Fruit fly (Drosophila melanogaster): ENCODE data around the gene tw.

tw gene

DNA sequence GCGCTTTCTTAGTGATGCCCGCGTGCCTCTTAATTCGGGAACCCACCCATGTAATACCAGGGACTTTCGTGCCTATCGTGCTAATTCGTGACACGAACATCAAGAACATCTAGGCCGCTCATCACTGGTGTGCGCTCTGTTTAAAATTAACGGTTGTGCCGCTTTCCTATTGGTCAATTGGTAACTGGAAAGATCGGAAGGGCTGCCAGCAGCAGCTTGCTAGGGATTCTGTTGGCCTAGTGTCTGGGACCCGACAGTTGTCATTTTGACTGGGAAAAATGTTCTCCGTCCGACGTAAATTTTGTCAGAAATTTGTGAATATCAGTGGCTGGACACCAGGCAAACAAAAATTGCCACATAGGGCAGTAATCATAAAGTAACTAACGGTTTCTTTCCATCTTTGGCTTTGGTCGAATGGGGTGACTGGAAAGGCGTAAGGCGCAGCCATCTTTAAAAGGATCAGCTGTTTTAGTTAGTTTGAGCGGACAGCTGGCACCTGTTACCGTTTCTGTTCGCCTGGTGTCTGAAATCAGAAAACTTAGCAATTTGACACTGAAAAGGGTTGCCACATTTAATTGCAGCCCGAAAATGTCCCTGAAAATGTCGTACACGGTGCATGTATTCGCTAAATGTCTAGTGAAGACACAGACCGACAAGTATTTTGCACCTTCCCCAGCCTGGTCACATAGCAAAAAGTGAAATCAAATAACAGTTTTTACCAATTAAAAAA is 25.5 kb upstream of the tw start, which contains the start of gene CG5273:
Gene CG5273 (plus strand): TSS at position 703 of the 730 bp plus-strand sequence.
- TF ChIP-seq h (GFP tag; optimal IDR thresholded peaks at IDR 0.05) (peak; percentile 42), Sp1 (GFP tag; optimal IDR thresholded peaks at IDR 0.05) (peak; percentile 3), Rel (GFP tag; optimal IDR thresholded peaks at IDR 0.05) (no peak), Rel (tag; optimal IDR thresholded peaks at IDR 0.05) (peak; percentile 89), fru (GFP tag; optimal IDR thresholded peaks at IDR 0.05) (peak; percentile 91), foxo (GFP tag; optimal IDR thresholded peaks at IDR 0.05) (no peak), tai (GFP tag; optimal IDR thresholded peaks at IDR 0.05) (no peak), HLH106 (tag; optimal IDR thresholded peaks at IDR 0.05) (peak; percentile 20), dl (GFP tag; optimal IDR thresholded peaks at IDR 0.05; ENCODE audit: insufficient read depth in 1 of 2, partially characterized antibody in 2 of 2) (peak in 1 of 2 experiments; percentile 21), OdsH (GFP tag; optimal IDR thresholded peaks at IDR 0.05) (no peak), woc (GFP tag; optimal IDR thresholded peaks at IDR 0.05) (peak; percentile 94), br (GFP tag; optimal IDR thresholded peaks at IDR 0.05) (peak; percentile 41), Hr78 (GFP tag; optimal IDR thresholded peaks at IDR 0.05) (no peak), Dfd (GFP tag; optimal IDR thresholded peaks at IDR 0.05) (no peak), Dif (GFP tag; optimal IDR thresholded peaks at IDR 0.05; ENCODE audit: partially characterized antibody) (no peak), sage (GFP tag; optimal IDR thresholded peaks at IDR 0.05) (no peak), Hr83 (GFP tag; optimal IDR thresholded peaks at IDR 0.05; ENCODE audit: poor library complexity, severe bottlenecking) (peak; percentile 87), rgr (GFP tag; optimal IDR thresholded peaks at IDR 0.05) (peak; percentile 32), dsf (GFP tag; optimal IDR thresholded peaks at IDR 0.05; ENCODE audit: borderline replicate concordance) (no peak), CrebA (GFP tag; optimal IDR thresholded peaks at IDR 0.05; ENCODE audit: borderline replicate concordance) (no peak), pan (optimal IDR thresholded peaks at IDR 0.05) (no peak), GATAd (GFP tag; optimal IDR thresholded peaks at IDR 0.05) (no peak), Hnf4 (GFP tag; optimal IDR thresholded peaks at IDR 0.05) (peak; percentile 37)

dm6 chrX:762047-762446 is 22.5 kb upstream of the tw start:
- TF ChIP-seq CG32264 (GFP tag; optimal IDR thresholded peaks at IDR 0.05), result no peak
- no peak for TF ChIP-seq Dfd (GFP tag; optimal IDR thresholded peaks at IDR 0.05)
- TF ChIP-seq pan (optimal IDR thresholded peaks at IDR 0.05), result no peak
- no peak for TF ChIP-seq OdsH (GFP tag; optimal IDR thresholded peaks at IDR 0.05)
- TF ChIP-seq Mio (GFP tag; optimal IDR thresholded peaks at IDR 0.05), result no peak
- TF ChIP-seq psq (GFP tag; optimal IDR thresholded peaks at IDR 0.05), result no peak
- TF ChIP-seq Rel (GFP tag; optimal IDR thresholded peaks at IDR 0.05), result no peak
- no peak for TF ChIP-seq Rel (tag; optimal IDR thresholded peaks at IDR 0.05)
- TF ChIP-seq sage (GFP tag; optimal IDR thresholded peaks at IDR 0.05), result no peak
- TF ChIP-seq dsf (GFP tag; optimal IDR thresholded peaks at IDR 0.05; ENCODE audit: borderline replicate concordance), result no peak
- TF ChIP-seq fru (GFP tag; optimal IDR thresholded peaks at IDR 0.05), result no peak
- TF ChIP-seq h (GFP tag; optimal IDR thresholded peaks at IDR 0.05), result no peak
- no peak for TF ChIP-seq CrebA (GFP tag; optimal IDR thresholded peaks at IDR 0.05; ENCODE audit: borderline replicate concordance)
- TF ChIP-seq rgr (GFP tag; optimal IDR thresholded peaks at IDR 0.05), result no peak
- no peak for TF ChIP-seq jim (GFP tag; optimal IDR thresholded peaks at IDR 0.05)
- TF ChIP-seq Sp1 (GFP tag; optimal IDR thresholded peaks at IDR 0.05), result no peak

DNA sequence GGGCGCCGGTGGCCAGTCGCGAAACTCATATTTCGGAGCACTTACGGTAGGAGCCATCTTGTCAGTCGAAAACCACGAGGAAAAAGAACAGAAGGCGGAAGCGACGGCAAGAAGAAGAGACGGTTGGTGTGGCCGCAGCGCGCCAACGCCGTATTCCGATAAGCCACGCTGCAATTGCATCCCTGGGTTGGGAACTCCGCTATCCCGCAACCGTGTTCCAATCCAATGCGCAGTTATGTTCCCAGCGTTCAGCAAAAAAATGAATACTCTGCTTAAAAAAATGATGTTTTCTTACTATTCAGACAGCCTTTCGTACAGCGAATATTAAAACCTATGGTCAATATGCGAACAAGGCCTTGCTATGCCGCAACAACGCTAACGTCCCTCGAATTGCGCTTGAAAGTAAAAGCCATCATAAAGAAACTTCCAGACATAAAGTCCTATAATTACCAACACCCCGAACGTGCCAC is 19.5 kb upstream of the tw start, which contains the start of gene RpL22:
Gene RpL22 (minus strand): TSS at position 92 of the 470 bp plus-strand sequence.
- TF ChIP-seq Dfd (GFP tag; optimal IDR thresholded peaks at IDR 0.05) (no peak), ey (GFP tag; optimal IDR thresholded peaks at IDR 0.05) (peak; percentile 53), Hr78 (GFP tag; optimal IDR thresholded peaks at IDR 0.05) (no peak), Dif (GFP tag; optimal IDR thresholded peaks at IDR 0.05; ENCODE audit: partially characterized antibody) (peak; percentile 12), Hnf4 (GFP tag; optimal IDR thresholded peaks at IDR 0.05) (peak; percentile 70), dmrt93B (GFP tag; optimal IDR thresholded peaks at IDR 0.05) (peak; percentile 90), br (GFP tag; optimal IDR thresholded peaks at IDR 0.05) (peak; percentile 85), rgr (GFP tag; optimal IDR thresholded peaks at IDR 0.05) (peak; percentile 92), sage (GFP tag; optimal IDR thresholded peaks at IDR 0.05) (no peak), pan (optimal IDR thresholded peaks at IDR 0.05) (no peak), h (GFP tag; optimal IDR thresholded peaks at IDR 0.05) (peak; percentile 86), Rel (GFP tag; optimal IDR thresholded peaks at IDR 0.05) (no peak), Rel (tag; optimal IDR thresholded peaks at IDR 0.05) (peak; percentile 61), CrebA (GFP tag; optimal IDR thresholded peaks at IDR 0.05; ENCODE audit: borderline replicate concordance) (no peak), Hr83 (GFP tag; optimal IDR thresholded peaks at IDR 0.05; ENCODE audit: poor library complexity, severe bottlenecking) (peak; percentile 90), dsf (GFP tag; optimal IDR thresholded peaks at IDR 0.05; ENCODE audit: borderline replicate concordance) (no peak), Myc (optimal IDR thresholded peaks at IDR 0.05) (peak; percentile 80), dl (GFP tag; optimal IDR thresholded peaks at IDR 0.05; ENCODE audit: insufficient read depth in 1 of 2, partially characterized antibody in 2 of 2) (no peak), GATAd (GFP tag; optimal IDR thresholded peaks at IDR 0.05) (no peak), Vsx2 (GFP tag; optimal IDR thresholded peaks at IDR 0.05; ENCODE audit: partially characterized antibody) (no peak), fru (GFP tag; optimal IDR thresholded peaks at IDR 0.05) (peak; percentile 81), woc (GFP tag; optimal IDR thresholded peaks at IDR 0.05) (no peak), brk (GFP tag; optimal IDR thresholded peaks at IDR 0.05) (no peak), CG9705 (GFP tag; optimal IDR thresholded peaks at IDR 0.05) (peak; percentile 77), sv (GFP tag; optimal IDR thresholded peaks at IDR 0.05) (peak; percentile 69), OdsH (GFP tag; optimal IDR thresholded peaks at IDR 0.05) (peak; percentile 68), Sp1 (GFP tag; optimal IDR thresholded peaks at IDR 0.05) (peak; percentile 87), usp (GFP tag; optimal IDR thresholded peaks at IDR 0.05) (no peak), tai (GFP tag; optimal IDR thresholded peaks at IDR 0.05) (no peak), Jra (GFP tag; optimal IDR thresholded peaks at IDR 0.05) (peak; percentile 63), jim (GFP tag; optimal IDR thresholded peaks at IDR 0.05) (no peak), Mio (GFP tag; optimal IDR thresholded peaks at IDR 0.05) (no peak), foxo (GFP tag; optimal IDR thresholded peaks at IDR 0.05) (peak in 1 of 2 experiments; percentile 77), HLH106 (tag; optimal IDR thresholded peaks at IDR 0.05) (peak; percentile 69), psq (GFP tag; optimal IDR thresholded peaks at IDR 0.05) (no peak)
